Worm (Caenorhabditis elegans): Measurements from ENCODE around the gene bath-20.

bath-20 gene

DNA sequence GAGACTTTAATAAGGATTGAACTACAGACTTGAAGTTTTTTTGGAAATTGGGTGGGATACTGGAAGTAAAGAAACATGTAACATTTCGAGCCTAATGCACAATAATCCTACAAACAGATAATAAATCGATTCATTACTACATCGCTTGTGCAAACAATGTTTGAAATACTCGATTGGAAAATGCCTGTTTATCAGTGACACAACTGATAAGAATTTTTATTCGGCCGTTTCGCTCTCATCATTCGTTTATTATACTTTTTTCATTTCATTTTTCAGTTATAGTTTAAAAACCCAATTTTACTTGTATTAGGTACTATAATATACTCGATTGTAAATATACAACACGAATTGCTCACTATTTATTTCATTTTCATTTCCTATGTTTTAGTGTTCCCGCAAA is 46.6 kb downstream of the bath-20 start:
- TF ChIP-seq T22C8.4 (GFP tag; IDR thresholded peaks at IDR 0.05) (no peak), cog-1 (tag; optimal IDR thresholded peaks at IDR 0.05) (no peak), klf-2 (GFP tag; conservative IDR thresholded peaks at IDR 0.05) (no peak), flt-1 (GFP tag; IDR thresholded peaks at IDR 0.05) (no peak), ztf-23 (GFP tag; IDR thresholded peaks at IDR 0.05) (no peak), ztf-29 (GFP tag; IDR thresholded peaks at IDR 0.05) (no peak), med-1 (GFP tag; optimal IDR thresholded peaks at IDR 0.05; ENCODE audit: insufficient read depth) (no peak), ref-1 (GFP tag; conservative IDR thresholded peaks at IDR 0.05) (no peak), tab-1 (GFP tag; IDR thresholded peaks at IDR 0.05) (no peak)

- TF ChIP-seq flt-1 (GFP tag; IDR thresholded peaks at IDR 0.05) (no peak), klf-2 (GFP tag; conservative IDR thresholded peaks at IDR 0.05) (no peak), cog-1 (tag; optimal IDR thresholded peaks at IDR 0.05) (no peak), ref-1 (GFP tag; conservative IDR thresholded peaks at IDR 0.05) (no peak), ztf-23 (GFP tag; IDR thresholded peaks at IDR 0.05) (no peak), T22C8.4 (GFP tag; IDR thresholded peaks at IDR 0.05) (no peak), med-1 (GFP tag; optimal IDR thresholded peaks at IDR 0.05; ENCODE audit: insufficient read depth) (no peak), tab-1 (GFP tag; IDR thresholded peaks at IDR 0.05) (no peak), ztf-29 (GFP tag; IDR thresholded peaks at IDR 0.05) (no peak)
These were observed 48.6 kb downstream of the bath-20 start, which contains the start of gene math-21 for ce11 chrII:1993738-1994137. math-21 (plus strand) TSS chrII:1994038.
